Fruit fly (Drosophila melanogaster) whole organism, embryonic: ENCODE measurements around the gene CG32161.

ENCODE experiments used
- Abd-B ChIP-seq: fragments of 200-800 bp; sonication (Bioruptor generic); optimal IDR thresholded peaks from 2 replicates; lab custom pipeline; 2018; ENCODE audit warnings: missing biosample characterization, mild to moderate bottlenecking, missing genetic modification characterization, moderate library complexity
- Antp ChIP-seq: fragments of 200-800 bp; sonication (Bioruptor generic); optimal IDR thresholded peaks from 3 replicates; lab custom pipeline; 2016; ENCODE audit warnings: missing biosample characterization, missing genetic modification characterization
- Awh ChIP-seq: fragments of 200-800 bp; sonication (Bioruptor generic); IDR thresholded peaks from 2 replicates; pipeline ENCODE4, ENCODE4 v1.3.6; 2022; ENCODE audit warnings: missing biosample characterization, missing genetic modification characterization
- Blimp-1 ChIP-seq: fragments of 200-800 bp; sonication (Bioruptor generic); optimal IDR thresholded peaks from 3 replicates; lab custom pipeline; 2018; ENCODE audit warnings: missing biosample characterization, missing genetic modification characterization, mild to moderate bottlenecking, moderate library complexity, missing genetic modification reagents
- CG10274 ChIP-seq: fragments of 200-800 bp; sonication (Bioruptor generic); optimal IDR thresholded peaks from 3 replicates; lab custom pipeline; 2017; ENCODE audit warnings: missing biosample characterization, mild to moderate bottlenecking, missing genetic modification characterization
- CG11093 ChIP-seq: fragments of 200-800 bp; sonication (Bioruptor generic); IDR thresholded peaks from 3 replicates; pipeline ENCODE4 v1.3.6; 2022; ENCODE audit warnings: missing biosample characterization, missing genetic modification characterization
- CG14441 ChIP-seq: fragments of 200-800 bp; sonication (Bioruptor generic); IDR thresholded peaks from 2 replicates; pipeline ENCODE4 v1.3.6; 2022; ENCODE audit warnings: missing biosample characterization, missing genetic modification characterization
- CG15011 ChIP-seq: fragments of 200-800 bp; sonication (Bioruptor generic); optimal IDR thresholded peaks from 3 replicates; lab custom pipeline; 2018; ENCODE audit warnings: missing biosample characterization, mild to moderate bottlenecking, missing genetic modification characterization
- CG1529 ChIP-seq: fragments of 200-800 bp; sonication (Bioruptor generic); optimal IDR thresholded peaks from 3 replicates; lab custom pipeline; 2018; ENCODE audit warnings: missing biosample characterization, missing genetic modification characterization
- CG15601 ChIP-seq: fragments of 200-800 bp; sonication (Bioruptor generic); optimal IDR thresholded peaks from 3 replicates; lab custom pipeline; 2019; ENCODE audit warnings: missing biosample characterization, mild to moderate bottlenecking, missing genetic modification characterization, moderate library complexity
- CG18011 ChIP-seq: fragments of 200-800 bp; sonication (Bioruptor generic); optimal IDR thresholded peaks from 2 replicates; lab custom pipeline; 2017; ENCODE audit warnings: missing biosample characterization, missing genetic modification characterization, mild to moderate bottlenecking, moderate library complexity, missing genotype
- CG18262 ChIP-seq: fragments of 200-800 bp; optimal IDR thresholded peaks from 3 replicates; lab custom pipeline; 2019; ENCODE audit warnings: missing biosample characterization, mild to moderate bottlenecking, missing genetic modification characterization, moderate library complexity
- CG1832 ChIP-seq: fragments of 200-800 bp; sonication (Bioruptor generic); optimal IDR thresholded peaks from 2 replicates; lab custom pipeline; 2017; ENCODE audit warnings: missing biosample characterization, mild to moderate bottlenecking, missing genetic modification characterization, inconsistent platforms
- CG2202 ChIP-seq: fragments of 200-800 bp; sonication (Bioruptor generic); optimal IDR thresholded peaks from 2 replicates; lab custom pipeline; 2018; ENCODE audit warnings: missing biosample characterization, mild to moderate bottlenecking, missing genetic modification characterization
- CG32772 ChIP-seq: fragments of 200-800 bp; sonication (Bioruptor generic); IDR thresholded peaks from 2 replicates; pipeline ENCODE4 v1.3.6; 2022; ENCODE audit warnings: missing biosample characterization, missing genetic modification characterization
- CG3281 ChIP-seq: fragments of 200-800 bp; sonication (Bioruptor generic); optimal IDR thresholded peaks from 3 replicates; lab custom pipeline; 2017; ENCODE audit warnings: missing biosample characterization, mild to moderate bottlenecking, missing genetic modification characterization
- CG3995 ChIP-seq: fragments of 200-800 bp; sonication (Bioruptor generic); optimal IDR thresholded peaks from 3 replicates; lab custom pipeline; 2016; ENCODE audit warnings: missing biosample characterization, missing genetic modification characterization
- CG43689 ChIP-seq: fragments of 200-800 bp; sonication (Bioruptor generic); IDR thresholded peaks from 2 replicates; pipeline ENCODE4 v1.3.6; 2022; ENCODE audit warnings: missing biosample characterization, missing genetic modification characterization
- CG4730 ChIP-seq: fragments of 200-800 bp; sonication (Bioruptor generic); IDR thresholded peaks from 2 replicates; pipeline ENCODE4 v1.3.6; 2022; ENCODE audit warnings: missing biosample characterization, missing genetic modification characterization
- CG6791 ChIP-seq: fragments of 200-800 bp; sonication (Bioruptor generic); IDR thresholded peaks from 3 replicates; pipeline ENCODE4 v1.3.6; 2022; ENCODE audit warnings: missing biosample characterization, missing genetic modification characterization; ENCODE audit not compliant: partially characterized antibody
- Dad ChIP-seq: fragments of 200-800 bp; sonication (Bioruptor generic); optimal IDR thresholded peaks from 3 replicates; lab custom pipeline; 2016; ENCODE audit warnings: missing biosample characterization, missing genetic modification characterization
- Dip2 ChIP-seq: fragments of 200-800 bp; sonication (Bioruptor generic); IDR thresholded peaks from 2 replicates; pipeline ENCODE4 v1.3.6; 2022; ENCODE audit warnings: missing biosample characterization, missing genetic modification characterization
- Gug ChIP-seq: fragments of 200-800 bp; sonication (Bioruptor generic); IDR thresholded peaks from 4 replicates; pipeline ENCODE4 v1.3.6; 2022; ENCODE audit warnings: missing biosample characterization, missing genetic modification characterization
- HLH4C ChIP-seq: fragments of 200-800 bp; sonication (Bioruptor generic); IDR thresholded peaks from 3 replicates; pipeline ENCODE4 v1.3.6; 2022; ENCODE audit warnings: missing biosample characterization, missing genetic modification characterization; ENCODE audit not compliant: partially characterized antibody
- Lim3 ChIP-seq: fragments of 200-800 bp; sonication (Bioruptor generic); IDR thresholded peaks from 2 replicates; pipeline ENCODE4 v1.3.6; 2022; ENCODE audit warnings: missing biosample characterization, missing genetic modification characterization
- Mad ChIP-seq: fragments of 200-800 bp; sonication (Bioruptor generic); optimal IDR thresholded peaks from 2 replicates; lab custom pipeline; 2016; ENCODE audit warnings: missing biosample characterization, missing genetic modification characterization
- Poxn ChIP-seq: fragments of 200-800 bp; sonication (Bioruptor generic); IDR thresholded peaks from 2 replicates; pipeline ENCODE4 v1.3.6; 2022; ENCODE audit warnings: missing biosample characterization, missing genetic modification characterization
- Ptx1 ChIP-seq: fragments of 200-800 bp; sonication (Bioruptor generic); IDR thresholded peaks from 2 replicates; pipeline ENCODE4 v1.3.6; 2022; ENCODE audit warnings: missing biosample characterization, missing genetic modification characterization
- Sin3A ChIP-seq: fragments of >200 bp; optimal IDR thresholded peaks from 2 replicates; lab custom pipeline; 2018
- Six4 ChIP-seq: fragments of 200-800 bp; sonication (Bioruptor generic); optimal IDR thresholded peaks from 2 replicates; lab custom pipeline; 2016; ENCODE audit warnings: missing biosample characterization, missing genetic modification characterization
- Sox100B ChIP-seq: fragments of 200-800 bp; sonication (Bioruptor generic); optimal IDR thresholded peaks from 3 replicates; lab custom pipeline; 2018; ENCODE audit warnings: missing biosample characterization, mild to moderate bottlenecking, missing genetic modification characterization
- Sry-β ChIP-seq: fragments of 200-800 bp; sonication (Bioruptor generic); optimal IDR thresholded peaks from 2 replicates; lab custom pipeline; 2018; ENCODE audit warnings: missing biosample characterization, mild to moderate bottlenecking, missing genetic modification characterization, moderate library complexity
- Taf1 ChIP-seq: fragments of 200-800 bp; sonication (Bioruptor generic); IDR thresholded peaks from 2 replicates; pipeline ENCODE4 v1.3.6; 2022; ENCODE audit warnings: missing biosample characterization, missing genetic modification characterization
- ara ChIP-seq: fragments of 200-800 bp; sonication (Bioruptor generic); IDR thresholded peaks from 2 replicates; pipeline ENCODE4 v1.3.6; 2022; ENCODE audit warnings: missing biosample characterization, missing genetic modification characterization
- croc ChIP-seq: fragments of 200-800 bp; sonication (Bioruptor generic); conservative IDR thresholded peaks from 3 replicates; pipeline ENCODE4 v1.3.6; 2022; ENCODE audit warnings: missing biosample characterization, missing genetic modification characterization
- dan ChIP-seq: fragments of 200-800 bp; sonication (Bioruptor generic); IDR thresholded peaks from 2 replicates; pipeline ENCODE4 v1.3.6; 2022; ENCODE audit warnings: missing biosample characterization, missing genetic modification characterization
- dmrt99B ChIP-seq: fragments of 200-800 bp; sonication (Bioruptor generic); optimal IDR thresholded peaks from 2 replicates; lab custom pipeline; 2018; ENCODE audit warnings: missing biosample characterization, mild to moderate bottlenecking, missing genetic modification characterization, moderate library complexity
- ems ChIP-seq: fragments of 200-800 bp; sonication (Bioruptor generic); optimal IDR thresholded peaks from 3 replicates; lab custom pipeline; 2016; ENCODE audit warnings: missing biosample characterization, missing genetic modification characterization
- fru ChIP-seq: fragments of >200 bp; optimal IDR thresholded peaks from 2 replicates; lab custom pipeline; 2017
- gro ChIP-seq: fragments of 200-800 bp; sonication (Bioruptor generic); optimal IDR thresholded peaks from 2 replicates; lab custom pipeline; 2016; ENCODE audit warnings: missing biosample characterization, missing genetic modification characterization
- insv ChIP-seq, 2 experiments: fragments of 200-800 bp; sonication (Bioruptor generic); optimal IDR thresholded peaks; 3 replicates each; lab custom pipeline; 2016 to 2018; ENCODE audit warnings: missing biosample characterization in 2 of 2, missing genetic modification characterization in 2 of 2
- jigr1 ChIP-seq: fragments of 200-800 bp; sonication (Bioruptor generic); IDR thresholded peaks from 3 replicates; pipeline ENCODE4 v1.3.6; 2022; ENCODE audit warnings: missing biosample characterization, missing genetic modification characterization
- maf-S ChIP-seq: fragments of 200-800 bp; sonication (Bioruptor generic); optimal IDR thresholded peaks from 2 replicates; lab custom pipeline; 2016; ENCODE audit warnings: missing biosample characterization, missing genetic modification characterization
- mld ChIP-seq: fragments of 200-800 bp; sonication (Bioruptor generic); IDR thresholded peaks from 3 replicates; pipeline ENCODE4 v1.3.6; 2022; ENCODE audit warnings: missing biosample characterization, missing genetic modification characterization; ENCODE audit not compliant: partially characterized antibody
- nerfin-2 ChIP-seq: fragments of 200-800 bp; sonication (Bioruptor generic); IDR thresholded peaks from 2 replicates; pipeline ENCODE4 v1.3.6; 2022; ENCODE audit warnings: missing biosample characterization, missing genetic modification characterization; ENCODE audit not compliant: partially characterized antibody
- odd ChIP-seq: fragments of 200-800 bp; sonication (Bioruptor generic); optimal IDR thresholded peaks from 2 replicates; lab custom pipeline; 2017; ENCODE audit warnings: missing biosample characterization, mild to moderate bottlenecking, missing genetic modification characterization
- rib ChIP-seq: fragments of 200-800 bp; sonication (Bioruptor generic); IDR thresholded peaks from 2 replicates; pipeline ENCODE4 v1.3.6; 2022; ENCODE audit warnings: missing biosample characterization, missing genetic modification characterization
- salm ChIP-seq: fragments of 200-800 bp; sonication (Bioruptor generic); optimal IDR thresholded peaks from 2 replicates; lab custom pipeline; 2018; ENCODE audit warnings: missing biosample characterization, mild to moderate bottlenecking, missing genetic modification characterization
- sens ChIP-seq: fragments of 200-800 bp; sonication (Bioruptor generic); peaks from one replicate; lab custom pipeline; 2016; ENCODE audit warnings: missing biosample characterization, missing genetic modification characterization
- seq ChIP-seq: fragments of 200-800 bp; sonication (Bioruptor generic); IDR thresholded peaks from 2 replicates; pipeline ENCODE4 v1.3.6; 2022; ENCODE audit warnings: missing biosample characterization, missing genetic modification characterization
- unpg ChIP-seq: fragments of 200-800 bp; sonication (Bioruptor generic); optimal IDR thresholded peaks from 3 replicates; lab custom pipeline; 2018; ENCODE audit warnings: missing biosample characterization, mild to moderate bottlenecking, missing genetic modification characterization, moderate library complexity
- vfl ChIP-seq: fragments of 200-800 bp; sonication (Bioruptor generic); optimal IDR thresholded peaks from 2 replicates; lab custom pipeline; 2016; ENCODE audit warnings: missing biosample characterization, missing genetic modification characterization

The CG32161 gene

dm6 chr3L:16865123-16865831 lies 19.2 kb downstream of the CG32161 start, which contains the start of gene Lmpt (continued):
- TF ChIP-seq ems (GFP tag; lab: Kevin White, UChicago): no peak
- no peak for TF ChIP-seq CG43689
- TF ChIP-seq gro (GFP tag; lab: Kevin White, UChicago): no peak
- TF ChIP-seq Poxn (GFP tag; lab: Robert Waterston, UW): no peak
- no peak for TF ChIP-seq Gug
- TF ChIP-seq nerfin-2 (GFP tag; lab: Robert Waterston, UW): no peak
- TF ChIP-seq Blimp-1: peak; percentile 77
- TF ChIP-seq CG18011 (GFP tag; lab: Kevin White, UChicago): no peak
- no peak for TF ChIP-seq jigr1
- no peak for TF ChIP-seq mld (GFP tag; lab: Robert Waterston, UW)
- no peak for TF ChIP-seq Six4
- TF ChIP-seq dmrt99B (tag; lab: Kevin White, UChicago): no peak
- TF ChIP-seq salm: no peak
- TF ChIP-seq CG2202 (tag; lab: Kevin White, UChicago): no peak
- no peak for TF ChIP-seq vfl (GFP tag; lab: Kevin White, UChicago)
- TF ChIP-seq Ptx1 (GFP tag; lab: Robert Waterston, UW): no peak
- TF ChIP-seq Abd-B (GFP tag; lab: Kevin White, UChicago): no peak
- no peak for TF ChIP-seq rib (GFP tag; lab: Robert Waterston, UW)
- no peak for TF ChIP-seq Antp (GFP tag; lab: Kevin White, UChicago)
- TF ChIP-seq Mad (GFP tag; lab: Kevin White, UChicago): no peak
- no peak for TF ChIP-seq CG11093 (GFP tag; lab: Robert Waterston, UW)
- TF ChIP-seq Dip2 (GFP tag; lab: Robert Waterston, UW): no peak
- peak; percentile 27 for TF ChIP-seq CG15601
- TF ChIP-seq seq (GFP tag; lab: Robert Waterston, UW): no peak
- TF ChIP-seq ara: no peak
- TF ChIP-seq Dad (GFP tag; lab: Kevin White, UChicago): no peak
- peak; percentile 38 for TF ChIP-seq Sin3A
- no peak for TF ChIP-seq Sox100B
- no peak for TF ChIP-seq dan (GFP tag; lab: Robert Waterston, UW)
- TF ChIP-seq CG18262: peak; percentile 3
- no peak for TF ChIP-seq odd (GFP tag; lab: Kevin White, UChicago)
- peak; percentile 81 to 96 for TF ChIP-seq insv (GFP tag; optimal IDR thresholded peaks at IDR 0.05; lab: Kevin White, UChicago)
- TF ChIP-seq Awh: no peak; the same call in 1 of the 2 replicates
- no peak for TF ChIP-seq CG1529 (GFP tag; lab: Kevin White, UChicago)
- TF ChIP-seq Sry-β (GFP tag; lab: Kevin White, UChicago): no peak
- TF ChIP-seq maf-S (GFP tag; lab: Kevin White, UChicago): no peak
- TF ChIP-seq CG3281: no peak
- no peak for TF ChIP-seq CG14441 (GFP tag; lab: Robert Waterston, UW)
- no peak for TF ChIP-seq Taf1 (GFP tag; lab: Robert Waterston, UW)
- TF ChIP-seq fru (lab: Kevin White, UChicago): no peak
- TF ChIP-seq CG32772 (GFP tag; lab: Robert Waterston, UW): no peak
- no peak for TF ChIP-seq croc
- no peak for TF ChIP-seq CG1832
- TF ChIP-seq unpg: no peak
- TF ChIP-seq CG15011 (GFP tag; lab: Kevin White, UChicago): no peak
- no peak for TF ChIP-seq CG4730 (GFP tag; lab: Robert Waterston, UW)
- no peak for TF ChIP-seq HLH4C (GFP tag; lab: Robert Waterston, UW)
- TF ChIP-seq CG3995: no peak
- TF ChIP-seq CG6791: no peak
- peak; percentile 73 for TF ChIP-seq sens (GFP tag; lab: Kevin White, UChicago)
- no peak for TF ChIP-seq Lim3 (GFP tag; lab: Robert Waterston, UW)
- no peak for TF ChIP-seq CG10274 (GFP tag; lab: Kevin White, UChicago)
